Worm (Caenorhabditis elegans) whole organism, L4/young adult: Measurements from ENCODE around the gene sre-14.

ENCODE experiments used
- W03F9.2 ChIP-seq: fragments of 150-350 bp; optimal IDR thresholded peaks from 2 replicates; lab custom pipeline; 2014; ENCODE audit warnings: missing biosample characterization, missing genetic modification characterization
- him-1 ChIP-seq: sonication (generic microtip); optimal IDR thresholded peaks from 2 replicates; lab custom pipeline; 2016; ENCODE audit warnings: missing genotype, missing genetic modification reagents, missing genetic modification characterization, missing compliant biosample characterization

ce11 chrIV:12212814-12213213 lies 48.4 kb downstream of the sre-14 start:
- TF ChIP-seq W03F9.2 (tag; lab: Kevin White, UChicago): no peak
- TF ChIP-seq him-1: no peak
